Worm (Caenorhabditis elegans) whole organism, early embryonic: Measurements from ENCODE around the gene F48A11.4.

Experiments
- B0310.2 ChIP-seq: sonication (generic microtip); optimal IDR thresholded peaks from 2 replicates; lab custom pipeline; 2016; ENCODE audit warnings: mild to moderate bottlenecking, missing genetic modification characterization, missing compliant biosample characterization
- F13C5.2 ChIP-seq: sonication (generic microtip); optimal IDR thresholded peaks from 2 replicates; lab custom pipeline; 2017; ENCODE audit warnings: mild to moderate bottlenecking, missing genetic modification characterization, inconsistent platforms, missing compliant biosample characterization
- aly-1 ChIP-seq: sonication (generic microtip); optimal IDR thresholded peaks from 2 replicates; lab custom pipeline; 2016; ENCODE audit warnings: missing genetic modification characterization, missing compliant biosample characterization
- ama-1 ChIP-seq: fragments of 150-350 bp; optimal IDR thresholded peaks from 2 replicates; lab custom pipeline; 2014
- ceh-13 ChIP-seq: fragments of 200-800 bp; sonication (Bioruptor generic); optimal IDR thresholded peaks from 2 replicates; lab custom pipeline; 2018; ENCODE audit warnings: mild to moderate bottlenecking, missing genetic modification characterization, missing compliant biosample characterization
- ceh-36 ChIP-seq: sonication (generic microtip); optimal IDR thresholded peaks from 2 replicates; lab custom pipeline; 2016; ENCODE audit warnings: missing genetic modification characterization, inconsistent platforms, missing compliant biosample characterization
- ets-7 ChIP-seq: sonication (generic microtip); optimal IDR thresholded peaks from 2 replicates; lab custom pipeline; 2016; ENCODE audit warnings: missing genotype, missing genetic modification characterization, missing compliant biosample characterization
- flt-1 ChIP-seq: fragments of 200-800 bp; sonication (Bioruptor generic); IDR thresholded peaks from 2 replicates; pipeline ENCODE4 v1.3.6; 2022; ENCODE audit warnings: missing genetic modification characterization, missing compliant biosample characterization
- hmbx-1 ChIP-seq: sonication (generic microtip); optimal IDR thresholded peaks from 2 replicates; lab custom pipeline; 2016; ENCODE audit warnings: mild to moderate bottlenecking, missing genetic modification characterization, missing compliant biosample characterization
- hmg-4 ChIP-seq: fragments of 200-800 bp; sonication (Bioruptor generic); optimal IDR thresholded peaks from 2 replicates; lab custom pipeline; 2018; ENCODE audit warnings: mild to moderate bottlenecking, missing genetic modification characterization, missing compliant biosample characterization
- hnd-1 ChIP-seq: sonication (generic microtip); optimal IDR thresholded peaks from 2 replicates; lab custom pipeline; 2016; ENCODE audit warnings: missing genetic modification characterization, missing compliant biosample characterization
- pes-1 ChIP-seq: fragments of 200-800 bp; sonication (Bioruptor generic); IDR thresholded peaks from 2 replicates; pipeline ENCODE4 v1.3.6; 2022; ENCODE audit warnings: missing genetic modification reagents, missing genetic modification characterization, missing compliant biosample characterization
- scrt-1 ChIP-seq: fragments of 200-800 bp; sonication (Bioruptor generic); IDR thresholded peaks from 2 replicates; pipeline ENCODE4 v1.3.6; 2022; ENCODE audit warnings: missing genetic modification characterization, missing compliant biosample characterization
- sea-1 ChIP-seq: fragments of 200-800 bp; sonication (Bioruptor generic); conservative IDR thresholded peaks from 2 replicates; pipeline ENCODE4 v1.3.6; 2022; ENCODE audit warnings: missing genetic modification characterization, missing compliant biosample characterization
- tbx-11 ChIP-seq: fragments of 200-800 bp; sonication (Bioruptor generic); IDR thresholded peaks from 2 replicates; pipeline ENCODE4 v1.3.6; 2022; ENCODE audit warnings: missing genetic modification characterization, missing compliant biosample characterization
- tbx-37 ChIP-seq: fragments of 200-800 bp; sonication (Bioruptor generic); conservative IDR thresholded peaks from 2 replicates; pipeline ENCODE4 v1.3.6; 2022; ENCODE audit warnings: missing genetic modification reagents, missing genetic modification characterization, missing compliant biosample characterization
- tra-4 ChIP-seq: sonication (generic microtip); optimal IDR thresholded peaks from 2 replicates; lab custom pipeline; 2017; ENCODE audit warnings: missing genetic modification characterization, missing compliant biosample characterization

Gene F48A11.4

ce11 chrII:196685-197084 lies 19.7 kb downstream of the F48A11.4 start, which contains the start of gene chs-2:
TSS of gene chs-2 (plus strand) at chrII:196985.
- TF ChIP-seq B0310.2 (tag; lab: Kevin White, UChicago) (no peak), sea-1 (GFP tag; lab: Robert Waterston, UW) (no peak), scrt-1 (GFP tag; lab: Robert Waterston, UW) (no peak), tbx-37 (GFP tag; lab: Robert Waterston, UW) (no peak), ets-7 (tag; lab: Kevin White, UChicago) (no peak), hnd-1 (no peak), F13C5.2 (no peak), hmg-4 (GFP tag; lab: Kevin White, UChicago) (no peak), pes-1 (GFP tag; lab: Robert Waterston, UW) (no peak), flt-1 (GFP tag; lab: Robert Waterston, UW) (no peak), hmbx-1 (no peak), tbx-11 (GFP tag; lab: Robert Waterston, UW) (no peak), aly-1 (tag; lab: Kevin White, UChicago) (no peak), ama-1 (lab: Kevin White, UChicago) (no peak)

ce11 chrII:194458-194857 lies 22.0 kb downstream of the F48A11.4 start, which contains the start of gene abu-11:
TSS of gene abu-11 (minus strand) at chrII:194558.
- TF ChIP-seq ceh-36 (tag; lab: Kevin White, UChicago), result no peak
- no peak for TF ChIP-seq flt-1 (GFP tag; lab: Robert Waterston, UW)
- no peak for TF ChIP-seq scrt-1 (GFP tag; lab: Robert Waterston, UW)
- TF ChIP-seq tbx-37 (GFP tag; lab: Robert Waterston, UW), result no peak
- TF ChIP-seq aly-1 (tag; lab: Kevin White, UChicago), result no peak
- TF ChIP-seq pes-1 (GFP tag; lab: Robert Waterston, UW), result no peak
- no peak for TF ChIP-seq hnd-1
- no peak for TF ChIP-seq ets-7 (tag; lab: Kevin White, UChicago)
- no peak for TF ChIP-seq ama-1 (lab: Kevin White, UChicago)
- TF ChIP-seq sea-1 (GFP tag; lab: Robert Waterston, UW), result no peak
- no peak for TF ChIP-seq hmg-4 (GFP tag; lab: Kevin White, UChicago)
- no peak for TF ChIP-seq F13C5.2
- no peak for TF ChIP-seq B0310.2 (tag; lab: Kevin White, UChicago)
- TF ChIP-seq ceh-13, result no peak

ce11 chrII:192584-192983 lies 23.8 kb downstream of the F48A11.4 start:
- TF ChIP-seq tbx-11 (GFP tag; lab: Robert Waterston, UW) (no peak), ets-7 (tag; lab: Kevin White, UChicago) (no peak), hmbx-1 (no peak), tra-4 (tag; lab: Kevin White, UChicago) (no peak), pes-1 (GFP tag; lab: Robert Waterston, UW) (no peak)

- TF ChIP-seq tra-4 (tag; lab: Kevin White, UChicago), result no peak
- TF ChIP-seq pes-1 (GFP tag; lab: Robert Waterston, UW), result no peak
- TF ChIP-seq B0310.2 (tag; lab: Kevin White, UChicago), result no peak
- TF ChIP-seq sea-1 (GFP tag; lab: Robert Waterston, UW), result no peak
- TF ChIP-seq hnd-1, result no peak
- TF ChIP-seq F13C5.2, result no peak
- TF ChIP-seq ceh-13, result no peak
- TF ChIP-seq tbx-11 (GFP tag; lab: Robert Waterston, UW), result no peak
- no peak for TF ChIP-seq hmg-4 (GFP tag; lab: Kevin White, UChicago)
- no peak for TF ChIP-seq aly-1 (tag; lab: Kevin White, UChicago)
Observed at ce11 chrII:188967-189366, 27.5 kb downstream of the F48A11.4 start, which contains the start of gene T01D1.5. TSS of gene T01D1.5 (minus strand) at chrII:189067.

ce11 chrII:186504-186903 lies 29.9 kb downstream of the F48A11.4 start, which contains the start of gene T01D1.8:
TSS of gene T01D1.8 (plus strand) at chrII:186739.
- TF ChIP-seq sea-1 (GFP tag; lab: Robert Waterston, UW) (no peak), hmg-4 (GFP tag; lab: Kevin White, UChicago) (no peak), tra-4 (tag; lab: Kevin White, UChicago) (no peak), ceh-13 (no peak), B0310.2 (tag; lab: Kevin White, UChicago) (no peak), F13C5.2 (no peak), aly-1 (tag; lab: Kevin White, UChicago) (no peak), tbx-37 (GFP tag; lab: Robert Waterston, UW) (no peak), ama-1 (lab: Kevin White, UChicago) (no peak), flt-1 (GFP tag; lab: Robert Waterston, UW) (no peak), hmbx-1 (no peak), scrt-1 (GFP tag; lab: Robert Waterston, UW) (no peak), hnd-1 (no peak), pes-1 (GFP tag; lab: Robert Waterston, UW) (no peak), ceh-36 (tag; lab: Kevin White, UChicago) (no peak), tbx-11 (GFP tag; lab: Robert Waterston, UW) (no peak), ets-7 (tag; lab: Kevin White, UChicago) (no peak)

ce11 chrII:178993-179392 lies 37.4 kb downstream of the F48A11.4 start, which contains the start of gene T01D1.4:
TSS of gene T01D1.4 (minus strand) at chrII:179093.
- no peak for TF ChIP-seq tbx-37 (GFP tag; lab: Robert Waterston, UW)
- TF ChIP-seq sea-1 (GFP tag; lab: Robert Waterston, UW), result no peak
- TF ChIP-seq hnd-1, result no peak
- no peak for TF ChIP-seq ama-1 (lab: Kevin White, UChicago)
- TF ChIP-seq hmg-4 (GFP tag; lab: Kevin White, UChicago), result no peak

- TF ChIP-seq hnd-1, result no peak
- TF ChIP-seq F13C5.2, result no peak
- TF ChIP-seq hmbx-1, result no peak
- TF ChIP-seq aly-1 (tag; lab: Kevin White, UChicago), result no peak
- no peak for TF ChIP-seq ama-1 (lab: Kevin White, UChicago)
- TF ChIP-seq ceh-13, result no peak
- TF ChIP-seq tbx-37 (GFP tag; lab: Robert Waterston, UW), result no peak
- TF ChIP-seq tra-4 (tag; lab: Kevin White, UChicago), result no peak
- no peak for TF ChIP-seq B0310.2 (tag; lab: Kevin White, UChicago)
- no peak for TF ChIP-seq hmg-4 (GFP tag; lab: Kevin White, UChicago)
- no peak for TF ChIP-seq pes-1 (GFP tag; lab: Robert Waterston, UW)
- TF ChIP-seq tbx-11 (GFP tag; lab: Robert Waterston, UW), result no peak
- TF ChIP-seq sea-1 (GFP tag; lab: Robert Waterston, UW), result no peak
- TF ChIP-seq scrt-1 (GFP tag; lab: Robert Waterston, UW), result no peak
- TF ChIP-seq flt-1 (GFP tag; lab: Robert Waterston, UW), result no peak
- no peak for TF ChIP-seq ets-7 (tag; lab: Kevin White, UChicago)
- TF ChIP-seq ceh-36 (tag; lab: Kevin White, UChicago), result no peak
Observed at ce11 chrII:178146-178545, 38.3 kb downstream of the F48A11.4 start.
